Fruit fly (Drosophila melanogaster) whole organism, larva: ENCODE measurements around the gene GlcAT-P.
A peak's percentile ranks its signal among the peaks of the same experiment; 100 is the strongest.

Experiments
- noc ChIP-seq: fragments of 200-800 bp; sonication (Bioruptor generic); optimal IDR thresholded peaks from 3 replicates; lab custom pipeline; 2019; ENCODE audit warnings: missing biosample characterization, mild to moderate bottlenecking, missing genetic modification characterization, moderate library complexity

The GlcAT-P gene

DNA sequence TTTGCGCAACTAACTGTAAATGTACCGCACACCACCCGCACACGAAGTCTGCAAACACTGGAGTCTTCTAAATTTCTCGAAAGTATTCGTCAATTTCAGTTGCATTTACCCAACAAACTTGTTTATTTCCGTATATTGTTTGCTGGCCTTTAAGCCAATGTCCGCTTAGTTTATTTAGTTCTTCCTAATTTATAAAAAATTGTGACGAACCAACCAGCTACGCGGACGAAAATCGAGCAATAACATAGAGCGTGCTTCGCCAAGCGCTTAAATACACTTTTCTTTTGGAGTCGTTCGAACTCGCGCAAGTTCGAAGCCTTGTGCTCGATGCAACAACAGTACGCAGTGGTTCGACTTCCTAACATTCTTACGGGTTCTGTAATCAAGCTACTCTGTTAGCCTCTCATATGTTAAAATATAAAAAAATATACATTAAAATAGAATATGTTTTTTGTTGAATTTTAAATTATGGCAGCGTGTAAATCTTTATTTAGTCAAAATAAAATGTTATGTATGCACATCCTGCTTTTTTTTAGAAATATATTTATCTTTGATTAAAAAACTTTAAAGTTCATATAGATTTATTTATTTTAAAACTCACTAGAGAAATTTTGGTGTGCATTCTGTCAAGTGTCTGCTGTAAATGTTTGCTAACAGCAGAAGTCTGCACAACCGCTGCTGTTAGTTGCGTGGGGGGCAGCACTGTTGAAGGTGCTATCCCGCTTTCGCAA lies at the start of gene GlcAT-P:
TSS of gene GlcAT-P (minus strand) at position 246 of the 731 bp plus-strand sequence.
- peak; percentile 71 for TF ChIP-seq noc

DNA sequence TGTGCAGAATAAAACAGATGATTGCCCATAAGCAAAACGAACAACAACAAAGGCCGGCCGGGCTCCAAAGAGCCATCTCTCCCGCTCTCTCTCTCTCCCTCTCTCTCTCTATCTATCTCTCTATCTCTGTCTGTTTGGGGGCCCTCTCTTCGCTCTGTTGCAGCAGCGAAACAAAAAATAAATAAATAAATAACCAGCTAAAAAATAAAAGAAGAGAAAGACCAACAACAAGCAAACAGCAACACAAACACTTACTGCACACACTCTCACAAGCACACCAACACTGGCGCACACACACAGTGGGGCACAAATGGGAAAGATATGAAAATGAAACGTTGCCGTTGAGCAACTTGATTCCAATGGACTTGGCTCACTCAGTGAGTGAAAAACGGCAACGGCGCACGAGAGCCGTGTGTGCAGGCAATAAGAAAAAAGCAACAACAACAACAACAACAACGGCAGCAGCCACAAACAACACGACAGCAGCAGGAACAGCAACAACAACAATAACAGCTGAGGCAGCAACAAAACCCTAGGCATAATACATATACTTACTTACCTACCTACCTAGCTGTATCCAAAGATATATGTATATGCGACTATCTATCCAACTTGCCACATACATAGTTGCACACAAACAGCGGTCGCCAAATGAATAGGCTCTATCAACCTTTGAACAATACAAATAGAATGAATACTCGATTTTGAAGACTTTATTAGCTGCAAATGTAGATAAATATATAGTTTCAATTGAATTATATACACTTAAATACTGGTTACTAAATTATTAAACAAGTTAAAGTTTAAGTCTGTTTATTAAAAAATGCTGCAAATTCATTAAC lies 48.9 kb upstream of the GlcAT-P start:
- no peak for TF ChIP-seq noc

DNA sequence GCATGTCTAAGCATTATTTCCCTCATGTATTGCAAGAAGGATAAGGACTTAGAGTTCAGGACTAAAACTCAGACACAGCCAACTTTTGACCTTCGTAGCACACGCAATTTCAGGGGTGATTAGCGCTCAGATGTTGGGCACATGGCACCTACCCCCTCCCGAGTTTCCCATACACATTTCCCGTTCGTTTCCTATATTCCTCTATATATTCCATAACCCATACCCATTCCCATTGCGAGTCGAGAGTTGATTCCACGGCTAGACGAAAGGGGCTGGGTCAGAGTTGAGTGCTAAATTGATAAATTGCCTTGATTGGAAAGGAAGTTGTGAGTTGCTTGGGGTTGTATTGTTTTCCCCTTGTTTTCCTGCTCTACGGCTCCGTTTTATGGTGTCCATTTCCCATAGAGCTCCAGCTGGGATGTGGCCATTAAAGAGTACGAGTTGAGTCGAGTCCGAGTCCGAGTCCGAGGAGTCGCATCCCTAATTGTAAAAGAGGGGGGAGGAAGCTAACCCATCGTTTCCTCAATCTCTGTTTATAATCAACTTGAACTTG lies 46.8 kb upstream of the GlcAT-P start:
- no peak for TF ChIP-seq noc

DNA sequence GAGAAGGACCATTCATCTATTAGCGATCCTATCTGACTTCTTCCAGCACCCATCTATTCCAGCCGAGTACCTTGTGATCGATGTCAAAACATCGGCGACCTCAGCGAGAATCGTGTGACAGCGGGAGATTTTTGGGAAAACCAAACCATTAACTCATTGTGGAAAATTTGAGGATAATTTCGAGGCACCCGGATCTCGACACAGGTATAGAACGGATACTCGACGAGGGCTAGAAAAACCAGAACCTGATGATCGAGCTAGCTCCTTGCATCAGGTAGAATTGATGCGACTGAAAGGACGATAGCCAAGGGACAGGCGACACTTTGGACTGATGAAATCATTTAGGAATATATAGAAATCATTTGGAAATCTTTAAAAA lies 45.9 kb upstream of the GlcAT-P start:
- TF ChIP-seq noc = no peak

DNA sequence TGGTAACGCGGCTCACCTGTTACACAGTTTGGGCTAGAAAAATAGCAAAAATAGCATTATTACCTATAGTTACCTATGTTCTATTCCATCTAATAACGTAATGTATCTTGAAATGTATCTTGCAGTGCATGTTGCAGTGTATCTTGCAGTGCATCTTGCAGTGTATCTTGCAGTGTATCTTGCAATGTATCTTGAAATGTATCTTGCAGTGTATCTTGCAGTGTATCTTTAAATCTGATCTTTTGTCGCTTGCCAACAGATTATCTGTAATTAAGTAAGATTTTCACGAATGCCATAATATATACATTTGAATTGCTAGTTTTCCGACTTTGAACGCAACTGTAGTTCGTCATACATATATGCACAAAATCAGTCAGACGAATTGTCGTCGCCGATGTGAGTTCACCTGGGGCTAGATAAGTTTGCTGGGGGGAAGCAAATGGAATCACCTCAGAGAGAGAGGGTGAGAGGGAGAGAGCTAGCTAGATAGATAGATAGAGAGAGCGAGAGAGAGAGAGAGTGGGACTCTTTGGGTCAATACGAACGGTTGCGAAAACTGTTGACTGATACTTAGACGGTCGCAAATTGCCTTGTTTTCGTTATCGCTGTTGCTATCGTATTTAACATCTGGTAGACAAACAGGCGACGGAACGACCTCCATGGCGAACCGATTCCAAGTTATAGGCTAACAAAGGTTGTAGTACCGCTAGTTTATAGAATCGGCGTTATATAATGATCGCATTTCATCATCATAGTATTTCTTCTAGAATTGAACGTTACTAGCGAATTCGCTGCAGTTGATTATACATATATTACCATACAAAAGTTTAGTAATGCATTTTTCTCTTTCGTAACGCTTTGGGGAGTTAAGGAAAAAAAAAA lies 45.3 kb upstream of the GlcAT-P start:
- TF ChIP-seq noc = no peak

DNA sequence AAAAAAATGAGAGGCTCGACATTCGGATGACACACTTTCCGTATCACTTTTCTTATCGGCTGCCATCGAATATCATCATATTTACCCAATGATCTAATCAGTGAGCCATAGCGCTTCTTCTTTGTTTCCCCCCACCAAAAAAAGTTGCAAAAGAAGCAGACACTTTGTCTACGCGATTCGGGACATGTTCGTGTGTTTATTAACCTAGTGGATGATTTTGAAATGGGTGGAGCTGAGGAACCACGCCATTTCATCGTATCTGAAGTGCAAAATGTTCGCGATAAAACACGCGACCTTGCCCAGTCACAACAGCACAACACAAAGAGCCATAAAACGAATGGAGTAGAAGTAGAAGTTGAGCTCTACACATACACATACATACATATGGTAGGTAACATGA lies 44.6 kb upstream of the GlcAT-P start:
- no peak for TF ChIP-seq noc

DNA sequence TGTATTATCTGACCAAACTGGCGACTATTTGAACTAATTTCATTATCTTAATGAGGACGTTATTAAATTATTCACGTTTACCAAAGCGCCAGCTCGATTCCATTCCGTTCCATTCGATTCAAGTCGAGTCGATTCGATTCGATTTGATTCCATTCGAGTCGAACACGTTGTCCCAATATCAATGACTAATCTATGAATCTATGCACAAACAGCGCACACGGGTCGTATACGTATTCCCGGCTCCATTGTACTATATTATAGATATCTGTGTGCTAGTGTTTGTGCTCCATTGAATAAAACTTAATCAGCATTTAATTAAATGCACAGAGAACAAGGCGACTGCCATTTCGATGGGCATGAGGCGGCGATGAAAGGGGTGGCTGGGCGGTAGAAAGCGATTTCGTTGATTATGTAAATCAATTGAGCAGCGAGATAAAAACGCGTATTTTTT lies 41.9 kb upstream of the GlcAT-P start:
- peak; percentile 59 for TF ChIP-seq noc

DNA sequence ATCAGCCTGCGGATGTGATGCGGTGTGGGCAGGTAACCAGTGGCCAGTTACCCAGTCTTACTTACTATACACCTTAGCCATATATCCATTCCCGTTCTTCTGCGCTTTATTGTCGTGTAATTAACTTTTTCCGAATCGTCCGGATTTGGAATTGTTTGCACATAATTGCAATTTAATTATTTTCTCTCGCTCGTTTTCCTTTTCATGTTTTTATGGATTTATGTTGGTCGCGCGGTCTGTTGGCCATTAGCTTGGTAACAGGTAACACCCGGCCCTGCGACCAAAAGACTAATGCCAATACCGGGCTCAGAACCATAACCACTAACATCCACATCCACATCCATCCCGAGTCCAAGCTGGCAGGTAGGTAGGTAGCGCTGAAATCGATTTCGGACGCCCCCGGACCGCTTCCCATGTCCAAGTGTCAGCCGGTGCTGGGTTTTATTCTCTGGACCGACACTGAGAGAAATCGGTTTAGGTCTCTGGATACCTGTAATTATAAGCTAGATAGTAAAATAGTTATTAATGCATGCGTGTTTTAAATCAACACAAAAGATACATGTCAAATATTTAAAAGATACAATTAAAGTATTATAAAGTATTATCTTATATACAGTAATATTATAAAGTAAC lies 39.9 kb upstream of the GlcAT-P start:
- no peak for TF ChIP-seq noc

DNA sequence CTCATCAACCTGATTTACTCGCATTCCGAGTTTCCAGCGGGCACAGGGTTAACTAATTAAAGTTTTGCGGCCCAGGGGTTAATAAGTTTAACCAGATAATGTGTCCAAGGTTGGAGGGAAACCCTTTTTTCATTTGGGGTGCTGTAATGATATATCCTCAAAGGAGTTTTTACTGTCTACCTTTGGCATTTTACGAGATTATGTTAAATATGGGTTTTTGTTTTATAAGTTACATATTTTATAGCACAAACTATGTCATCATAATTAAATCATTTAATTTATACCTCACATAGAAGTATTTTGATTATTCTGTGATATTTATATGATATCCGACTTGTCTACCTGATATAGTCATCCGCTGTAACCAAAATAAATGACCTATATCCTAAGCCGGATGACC lies 38.8 kb upstream of the GlcAT-P start, which contains the start of gene Ir68a:
TSS of gene Ir68a (minus strand) at position 101 of the 400 bp plus-strand sequence.
- no peak for TF ChIP-seq noc

DNA sequence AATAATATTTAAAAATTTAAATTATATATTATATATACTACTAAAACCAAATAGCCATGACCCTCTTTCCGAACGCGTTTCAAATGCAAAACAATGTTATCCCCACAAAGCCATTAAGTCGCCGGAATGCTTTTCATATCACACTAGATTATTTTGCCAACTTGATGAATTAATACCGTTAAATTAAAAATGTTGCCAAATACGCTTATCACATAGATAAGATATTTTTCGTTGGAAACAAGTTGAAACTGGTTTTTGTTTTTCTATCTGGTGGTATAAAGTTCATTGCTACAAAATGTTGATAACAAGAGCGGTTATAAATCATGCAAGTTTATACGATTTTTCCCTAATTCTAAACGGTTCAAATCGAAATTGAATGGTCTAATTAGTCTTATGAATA lies 36.2 kb upstream of the GlcAT-P start:
- TF ChIP-seq noc = peak; percentile 85

DNA sequence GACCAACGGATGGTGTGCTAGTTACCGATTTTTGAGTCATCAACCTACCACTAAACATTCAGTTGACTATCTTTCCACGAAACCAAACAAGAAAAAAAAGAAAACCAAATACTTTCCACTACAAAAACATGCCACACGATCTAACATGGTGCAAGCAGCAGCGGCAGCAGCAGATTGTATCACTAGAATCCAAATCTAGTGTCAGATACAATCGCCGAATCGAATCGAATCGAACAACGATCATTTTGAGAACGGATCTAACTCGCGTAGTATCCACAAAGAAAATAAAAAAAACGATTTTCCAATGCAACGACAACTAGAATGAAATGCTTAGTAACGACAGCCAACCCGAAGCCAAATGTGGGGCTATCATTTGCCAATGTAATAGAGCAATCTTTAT lies 30.4 kb upstream of the GlcAT-P start:
- TF ChIP-seq noc = no peak

DNA sequence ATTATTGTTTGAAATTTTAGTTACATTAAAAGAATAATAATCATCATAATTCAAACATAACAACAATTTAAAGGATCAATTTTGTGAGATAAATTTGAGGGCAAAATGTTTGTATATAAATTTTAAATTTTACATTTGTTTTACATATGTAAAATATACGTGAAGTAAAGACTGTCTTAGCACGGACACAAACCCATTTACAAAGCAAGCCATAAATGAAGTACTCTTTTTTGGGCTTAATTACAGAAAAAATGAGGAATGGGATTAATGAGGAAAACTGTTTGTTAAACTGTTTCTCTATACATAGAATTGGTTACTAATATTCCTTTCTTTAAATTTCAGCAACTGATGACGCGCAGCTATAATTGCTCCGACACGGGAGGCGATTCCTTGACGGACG lies 27.3 kb upstream of the GlcAT-P start:
- TF ChIP-seq noc = no peak

DNA sequence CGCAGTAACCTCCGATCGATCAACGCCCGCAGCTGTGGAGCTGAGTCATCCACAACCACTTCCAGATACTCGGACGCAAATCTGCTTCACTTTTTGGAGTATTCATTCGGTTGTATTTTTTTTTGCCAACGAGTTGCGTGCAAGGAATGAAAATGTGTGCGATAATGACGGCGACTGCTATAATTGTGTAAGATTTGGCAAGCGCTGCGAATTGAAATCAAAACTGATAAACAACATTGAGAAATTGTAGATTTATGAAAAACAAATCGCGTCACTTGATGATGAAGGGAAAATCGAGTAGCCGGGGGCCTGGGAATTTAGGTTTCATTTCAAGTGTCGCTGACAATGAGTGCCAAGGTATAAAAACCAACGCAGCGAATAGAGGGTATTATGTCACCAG lies 21.6 kb upstream of the GlcAT-P start:
- TF ChIP-seq noc = peak; percentile 36

DNA sequence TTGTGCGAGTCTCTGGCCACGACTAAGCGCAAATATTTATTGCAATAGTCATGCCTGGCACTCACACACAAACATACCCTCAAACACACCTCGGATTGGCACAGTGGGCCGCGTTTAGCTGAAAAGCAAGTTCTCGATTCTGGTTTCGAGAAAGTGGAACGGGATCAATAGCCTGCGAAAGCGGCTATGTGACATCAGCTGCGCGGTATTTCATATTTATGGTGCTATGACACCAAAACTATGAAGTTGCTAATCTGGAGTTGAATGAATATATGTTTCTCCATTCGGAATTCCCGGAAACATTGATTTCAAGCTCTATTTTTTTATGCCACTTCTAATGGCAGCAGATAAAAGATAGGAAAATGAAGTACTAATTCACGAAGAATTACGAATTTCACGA lies 20.6 kb upstream of the GlcAT-P start:
- peak; percentile 7 for TF ChIP-seq noc

DNA sequence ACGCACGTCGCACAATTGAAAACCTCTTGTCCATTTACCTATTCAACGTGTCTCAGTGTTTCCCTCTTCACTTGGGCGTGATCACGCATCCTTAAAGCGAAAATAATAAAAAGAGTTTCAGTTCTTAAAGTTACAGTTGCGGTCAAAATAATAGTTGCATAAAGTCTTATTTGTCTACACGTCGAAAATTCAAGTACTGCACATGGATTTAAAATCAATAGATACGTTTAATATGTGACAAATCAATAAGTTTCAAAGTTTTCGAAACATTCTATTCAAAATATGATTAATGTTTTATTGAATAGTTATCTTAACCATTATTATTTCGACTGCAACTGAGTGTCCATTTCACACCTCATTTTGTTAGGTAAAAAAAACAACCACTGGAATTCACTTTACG lies 18.9 kb upstream of the GlcAT-P start:
- no peak for TF ChIP-seq noc
